Fruit fly (Drosophila melanogaster) whole organism, embryonic: ENCODE results near the gene syd.

Experiments used
- CG10543 ChIP-seq: fragments of 200-800 bp; sonication (Bioruptor generic); optimal IDR thresholded peaks from 3 replicates; lab custom pipeline; 2017; ENCODE audit warnings: missing biosample characterization, mild to moderate bottlenecking, missing genetic modification characterization, moderate library complexity
- CG12071 ChIP-seq: fragments of 200-800 bp; sonication (Bioruptor generic); optimal IDR thresholded peaks from 3 replicates; lab custom pipeline; 2018; ENCODE audit warnings: missing biosample characterization, mild to moderate bottlenecking, missing genetic modification characterization
- CG12104 ChIP-seq: fragments of 200-800 bp; sonication (Bioruptor generic); optimal IDR thresholded peaks from 3 replicates; lab custom pipeline; 2016; ENCODE audit warnings: missing biosample characterization, missing genetic modification characterization
- CG12219 ChIP-seq: fragments of 200-800 bp; sonication (Bioruptor generic); optimal IDR thresholded peaks from 3 replicates; lab custom pipeline; 2018; ENCODE audit warnings: missing biosample characterization, mild to moderate bottlenecking, missing genetic modification characterization
- CG12659 ChIP-seq: fragments of 200-800 bp; sonication (Bioruptor generic); optimal IDR thresholded peaks from 3 replicates; lab custom pipeline; 2017; ENCODE audit warnings: mild to moderate bottlenecking, missing biosample characterization, missing genetic modification reagents, missing genetic modification characterization
- CG14014 ChIP-seq: fragments of 200-800 bp; sonication (Bioruptor generic); IDR thresholded peaks from 2 replicates; pipeline ENCODE4 v1.3.6; 2022; ENCODE audit warnings: missing biosample characterization, missing genetic modification characterization
- CG14441 ChIP-seq: fragments of 200-800 bp; sonication (Bioruptor generic); IDR thresholded peaks from 2 replicates; pipeline ENCODE4 v1.3.6; 2022; ENCODE audit warnings: missing biosample characterization, missing genetic modification characterization
- CG15479 ChIP-seq: fragments of 200-800 bp; sonication (Bioruptor generic); optimal IDR thresholded peaks from 3 replicates; lab custom pipeline; 2019; ENCODE audit warnings: missing biosample characterization, mild to moderate bottlenecking, missing genetic modification characterization, moderate library complexity
- CG17359 ChIP-seq: fragments of 200-800 bp; sonication (Bioruptor generic); optimal IDR thresholded peaks from 3 replicates; lab custom pipeline; 2018; ENCODE audit warnings: missing biosample characterization, mild to moderate bottlenecking, missing genetic modification characterization, moderate library complexity
- CG17568 ChIP-seq: fragments of 200-800 bp; sonication (Bioruptor generic); optimal IDR thresholded peaks from 2 replicates; lab custom pipeline; 2018; ENCODE audit warnings: missing biosample characterization, mild to moderate bottlenecking, missing genetic modification characterization, moderate library complexity
- CG18599 ChIP-seq: fragments of 200-800 bp; sonication (Bioruptor generic); optimal IDR thresholded peaks from 3 replicates; lab custom pipeline; 2017; ENCODE audit warnings: missing biosample characterization, missing genetic modification characterization, mild to moderate bottlenecking, moderate library complexity, missing genetic modification reagents
- CG2129 ChIP-seq: fragments of 200-800 bp; sonication (Bioruptor generic); IDR thresholded peaks from 2 replicates; pipeline ENCODE4 v1.3.6; 2022; ENCODE audit warnings: missing biosample characterization, missing genetic modification characterization; ENCODE audit not compliant: partially characterized antibody
- CG2678 ChIP-seq: fragments of 200-800 bp; sonication (Bioruptor generic); optimal IDR thresholded peaks from 3 replicates; lab custom pipeline; 2019; ENCODE audit warnings: missing biosample characterization, mild to moderate bottlenecking, missing genetic modification characterization, moderate library complexity
- CG2712 ChIP-seq: fragments of 200-800 bp; optimal IDR thresholded peaks from 3 replicates; lab custom pipeline; 2019; ENCODE audit warnings: missing biosample characterization, mild to moderate bottlenecking, missing genetic modification characterization, moderate library complexity
- CG34376 ChIP-seq: fragments of 200-800 bp; sonication (Bioruptor generic); optimal IDR thresholded peaks from 2 replicates; lab custom pipeline; 2018; ENCODE audit warnings: missing biosample characterization, mild to moderate bottlenecking, missing genetic modification characterization
- CG42726 ChIP-seq: fragments of 200-800 bp; sonication (Bioruptor generic); IDR thresholded peaks from 2 replicates; pipeline ENCODE4 v1.3.6; 2022; ENCODE audit warnings: missing biosample characterization, missing genetic modification characterization; ENCODE audit not compliant: partially characterized antibody
- CG4282 ChIP-seq: fragments of 200-800 bp; sonication (Bioruptor generic); optimal IDR thresholded peaks from 2 replicates; lab custom pipeline; 2016; ENCODE audit warnings: missing biosample characterization, missing genetic modification characterization
- CG7372 ChIP-seq: fragments of 200-800 bp; sonication (Bioruptor generic); IDR thresholded peaks from 2 replicates; pipeline ENCODE4 v1.3.6; 2022; ENCODE audit warnings: missing biosample characterization, missing genetic modification characterization
- CG8924 ChIP-seq: fragments of 200-800 bp; optimal IDR thresholded peaks from 3 replicates; lab custom pipeline; 2019; ENCODE audit warnings: missing biosample characterization, mild to moderate bottlenecking, missing genetic modification characterization, moderate library complexity
- CoRest ChIP-seq: fragments of 200-800 bp; sonication (Bioruptor generic); optimal IDR thresholded peaks from 3 replicates; lab custom pipeline; 2018; ENCODE audit warnings: missing biosample characterization, mild to moderate bottlenecking, missing genetic modification characterization, moderate library complexity
- Deaf1 ChIP-seq: fragments of 200-800 bp; optimal IDR thresholded peaks from 3 replicates; lab custom pipeline; 2019; ENCODE audit warnings: missing biosample characterization, mild to moderate bottlenecking, missing genetic modification characterization, moderate library complexity
- E2f2 ChIP-seq: fragments of 200-800 bp; sonication (Bioruptor generic); IDR thresholded peaks from 2 replicates; pipeline ENCODE4 v1.3.6; 2022; ENCODE audit warnings: missing biosample characterization, missing genetic modification characterization
- H2.0 ChIP-seq: fragments of 200-800 bp; sonication (Bioruptor generic); IDR thresholded peaks from 2 replicates; pipeline ENCODE4 v1.3.6; 2022; ENCODE audit warnings: missing biosample characterization, missing genetic modification characterization
- Hey ChIP-seq: fragments of 200-800 bp; sonication (Bioruptor generic); optimal IDR thresholded peaks from 3 replicates; lab custom pipeline; 2018; ENCODE audit warnings: missing biosample characterization, mild to moderate bottlenecking, missing genetic modification characterization
- HmgZ ChIP-seq: fragments of 200-800 bp; sonication (Bioruptor generic); optimal IDR thresholded peaks from 2 replicates; lab custom pipeline; 2018; ENCODE audit warnings: missing biosample characterization, mild to moderate bottlenecking, missing genetic modification characterization
- Hr39 ChIP-seq: fragments of >200 bp; optimal IDR thresholded peaks from 2 replicates; lab custom pipeline; 2017
- Med ChIP-seq: fragments of 200-800 bp; sonication (Bioruptor generic); peaks from one replicate; lab custom pipeline; 2016; ENCODE audit warnings: missing biosample characterization, missing genetic modification characterization, mild to moderate bottlenecking, inconsistent platforms, moderate library complexity
- NK7.1 ChIP-seq: fragments of 200-800 bp; sonication (Bioruptor generic); optimal IDR thresholded peaks from 3 replicates; lab custom pipeline; 2016; ENCODE audit warnings: missing biosample characterization, missing genetic modification characterization
- Nf-YA ChIP-seq: fragments of 200-800 bp; sonication (Bioruptor generic); IDR thresholded peaks from 2 replicates; pipeline ENCODE4 v1.3.6; 2022; ENCODE audit warnings: missing biosample characterization, missing genetic modification characterization
- Nf-YB ChIP-seq: fragments of 200-800 bp; sonication (Bioruptor generic); optimal IDR thresholded peaks from 3 replicates; lab custom pipeline; 2019; ENCODE audit warnings: missing biosample characterization, mild to moderate bottlenecking, missing genetic modification characterization, moderate library complexity
- Pdp1 ChIP-seq, 2 experiments: fragments of 200-800 bp; sonication (Bioruptor generic); optimal IDR thresholded peaks; 3 replicates each; lab custom pipeline; 2016; ENCODE audit warnings: missing biosample characterization in 2 of 2, missing genetic modification characterization in 2 of 2, mild to moderate bottlenecking in 1 of 2, moderate library complexity in 1 of 2
- Sry-δ ChIP-seq: fragments of 200-800 bp; sonication (Bioruptor generic); optimal IDR thresholded peaks from 2 replicates; lab custom pipeline; 2016; ENCODE audit warnings: missing biosample characterization, missing genetic modification characterization
- Xrp1 ChIP-seq: fragments of 200-800 bp; sonication (Bioruptor generic); IDR thresholded peaks from 2 replicates; pipeline ENCODE4 v1.3.6; 2022; ENCODE audit warnings: missing biosample characterization, missing genetic modification characterization
- abd-A ChIP-seq: fragments of 200-800 bp; sonication (Bioruptor generic); optimal IDR thresholded peaks from 3 replicates; lab custom pipeline; 2019; ENCODE audit warnings: missing biosample characterization, mild to moderate bottlenecking, missing genetic modification characterization, moderate library complexity
- cato ChIP-seq: fragments of 200-800 bp; sonication (Bioruptor generic); optimal IDR thresholded peaks from 2 replicates; lab custom pipeline; 2016; ENCODE audit warnings: missing biosample characterization, missing genetic modification characterization, borderline replicate concordance
- cg ChIP-seq: fragments of 200-800 bp; sonication (Bioruptor generic); optimal IDR thresholded peaks from 3 replicates; lab custom pipeline; 2019; ENCODE audit warnings: missing biosample characterization, mild to moderate bottlenecking, missing genetic modification characterization, moderate library complexity
- eve ChIP-seq, 2 experiments: fragments of >200 bp; optimal IDR thresholded peaks; 2 replicates each; lab custom pipeline; 2017; ENCODE audit warnings: missing biosample characterization in 2 of 2, missing genetic modification characterization in 2 of 2
- exex ChIP-seq: fragments of 200-800 bp; sonication (Bioruptor generic); optimal IDR thresholded peaks from 4 replicates; lab custom pipeline; 2018; ENCODE audit warnings: missing biosample characterization, mild to moderate bottlenecking, missing genetic modification characterization, moderate library complexity
- grn ChIP-seq: fragments of 200-800 bp; sonication (Bioruptor generic); optimal IDR thresholded peaks from 3 replicates; lab custom pipeline; 2017; ENCODE audit warnings: missing biosample characterization, missing genetic modification characterization
- mirr ChIP-seq: fragments of 200-800 bp; sonication (Bioruptor generic); optimal IDR thresholded peaks from 3 replicates; lab custom pipeline; 2018; ENCODE audit warnings: missing biosample characterization, mild to moderate bottlenecking, missing genetic modification characterization
- nerfin-2 ChIP-seq: fragments of 200-800 bp; sonication (Bioruptor generic); IDR thresholded peaks from 2 replicates; pipeline ENCODE4 v1.3.6; 2022; ENCODE audit warnings: missing biosample characterization, missing genetic modification characterization; ENCODE audit not compliant: partially characterized antibody
- phol ChIP-seq: fragments of 200-800 bp; sonication (Bioruptor generic); optimal IDR thresholded peaks from 3 replicates; lab custom pipeline; 2018; ENCODE audit warnings: missing biosample characterization, mild to moderate bottlenecking, missing genetic modification characterization, moderate library complexity
- prd ChIP-seq, 3 experiments: fragments of >200 bp in 2 of 3; fragments of 200-800 bp in 1 of 3; sonication (Bioruptor generic) in 1 of 3; optimal IDR thresholded peaks in 2 of 3; IDR thresholded peaks in 1 of 3; 2 replicates in 2 of 3; 3 replicates in 1 of 3; pipeline versions ENCODE4 v1.3.6 to Lab custom; 2017 to 2022; ENCODE audit warnings: missing biosample characterization in 1 of 3, missing genetic modification characterization in 1 of 3
- sens ChIP-seq: fragments of 200-800 bp; sonication (Bioruptor generic); peaks from one replicate; lab custom pipeline; 2016; ENCODE audit warnings: missing biosample characterization, missing genetic modification characterization
- sna ChIP-seq: fragments of 200-800 bp; sonication (Bioruptor generic); IDR thresholded peaks from 2 replicates; pipeline ENCODE4 v1.3.6; 2022; ENCODE audit warnings: missing biosample characterization, missing genetic modification characterization; ENCODE audit not compliant: partially characterized antibody
- sug ChIP-seq: fragments of 200-800 bp; optimal IDR thresholded peaks from 2 replicates; lab custom pipeline; 2019; ENCODE audit warnings: missing biosample characterization, mild to moderate bottlenecking, missing genetic modification characterization, moderate library complexity
- unpg ChIP-seq: fragments of 200-800 bp; sonication (Bioruptor generic); optimal IDR thresholded peaks from 3 replicates; lab custom pipeline; 2018; ENCODE audit warnings: missing biosample characterization, mild to moderate bottlenecking, missing genetic modification characterization, moderate library complexity
- zen ChIP-seq: fragments of 200-800 bp; sonication (Bioruptor generic); optimal IDR thresholded peaks from 3 replicates; lab custom pipeline; 2018; ENCODE audit warnings: missing biosample characterization, mild to moderate bottlenecking, missing genetic modification characterization, moderate library complexity

Gene syd

DNA sequence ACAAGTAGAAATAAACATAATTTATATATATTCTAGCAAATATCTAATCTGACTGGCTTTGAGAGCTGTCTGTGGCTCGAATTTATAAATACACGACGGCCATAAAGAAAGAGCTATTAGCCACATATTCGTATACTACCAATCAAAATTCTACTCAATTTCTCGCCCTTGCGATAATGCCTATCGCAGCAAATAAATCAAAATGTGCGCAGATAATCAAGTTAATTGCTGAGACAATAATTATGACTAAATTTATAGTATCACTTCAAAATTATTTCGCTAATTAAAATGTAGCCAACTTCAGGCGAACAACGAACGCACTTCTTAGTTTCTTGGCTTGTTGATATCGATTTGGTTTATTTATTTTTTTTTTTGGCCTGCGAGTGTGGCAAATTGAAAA, 15.9 kb upstream of the syd start (continued):
- TF ChIP-seq E2f2 (GFP tag; lab: Robert Waterston, UW) = no peak
- TF ChIP-seq Hr39 = no peak
- no peak for TF ChIP-seq Nf-YA (GFP tag; lab: Robert Waterston, UW)
- TF ChIP-seq CG12659 = no peak
- TF ChIP-seq CG12104 (GFP tag; lab: Kevin White, UChicago) = no peak
- TF ChIP-seq NK7.1 = no peak
- no peak for TF ChIP-seq prd (optimal IDR thresholded peaks at IDR 0.05; lab: Kevin White, UChicago)
- TF ChIP-seq prd (GFP tag; IDR thresholded peaks at IDR 0.05; lab: Robert Waterston, UW) = no peak
- TF ChIP-seq grn = peak; percentile 89
- TF ChIP-seq CG34376 = peak; percentile 90
- no peak for TF ChIP-seq unpg
- no peak for TF ChIP-seq H2.0
- peak; percentile 10 for TF ChIP-seq CG2678 (tag; lab: Kevin White, UChicago)
- TF ChIP-seq eve (GFP tag; optimal IDR thresholded peaks at IDR 0.05; lab: Kevin White, UChicago) = no peak
- TF ChIP-seq CG17568 (GFP tag; lab: Kevin White, UChicago) = peak; percentile 10
- no peak for TF ChIP-seq CG14014 (GFP tag; lab: Robert Waterston, UW)
- no peak for TF ChIP-seq CG2129 (GFP tag; lab: Robert Waterston, UW)
- TF ChIP-seq CG10543 (GFP tag; lab: Kevin White, UChicago) = peak; percentile 10
- TF ChIP-seq CG8924 = no peak
- no peak for TF ChIP-seq nerfin-2 (GFP tag; lab: Robert Waterston, UW)
- peak; percentile 56 for TF ChIP-seq sug
- TF ChIP-seq CG2712 (tag; lab: Kevin White, UChicago) = no peak
- no peak for TF ChIP-seq CG4282 (GFP tag; lab: Kevin White, UChicago)

DNA sequence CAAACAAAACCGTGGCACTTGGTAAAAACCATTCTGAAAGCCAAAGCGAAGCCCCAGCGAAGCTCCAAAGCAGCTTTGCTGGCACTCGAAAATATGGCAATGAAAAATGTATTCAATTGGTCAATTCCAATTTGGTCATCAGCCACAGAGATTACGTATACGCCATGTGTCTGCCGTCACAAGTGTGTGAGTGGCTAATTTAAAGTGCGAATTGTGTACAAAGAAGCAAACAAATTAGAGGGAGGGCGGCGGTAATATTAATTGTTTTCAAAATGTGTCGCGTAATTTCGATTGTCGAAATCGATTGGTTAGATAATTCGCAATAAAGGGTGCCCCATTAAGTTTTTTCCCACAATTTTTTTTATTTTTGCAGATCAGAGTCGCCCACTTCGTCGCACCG, 13.9 kb upstream of the syd start:
- TF ChIP-seq Sry-δ (GFP tag; lab: Kevin White, UChicago) (no peak), Med (GFP tag; lab: Kevin White, UChicago) (peak; percentile 17), CG7372 (peak; percentile 51; the same call in 1 of the 2 replicates), Xrp1 (GFP tag; lab: Robert Waterston, UW) (no peak), exex (tag; lab: Kevin White, UChicago) (peak; percentile 85)

DNA sequence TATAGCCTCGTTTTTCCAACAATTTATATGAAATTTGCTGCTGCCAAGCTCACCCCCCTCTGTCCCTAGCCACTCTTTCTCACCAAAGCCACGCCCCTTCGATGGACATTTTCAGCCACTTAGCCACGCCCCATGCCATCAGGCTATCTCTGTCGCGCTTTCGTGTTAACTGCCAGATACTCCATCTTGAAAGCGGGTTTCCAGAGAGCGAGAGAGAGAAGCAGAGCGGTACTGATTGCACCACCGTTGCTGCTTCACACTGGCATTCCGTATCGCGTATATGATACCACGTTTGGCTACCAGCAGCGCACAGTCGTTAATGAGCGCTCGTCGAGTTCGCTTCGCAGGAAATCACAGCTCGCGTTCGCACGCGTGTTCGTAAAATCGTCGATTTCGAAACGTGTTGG, 12.0 kb upstream of the syd start, which contains the start of gene exex:
Gene exex, plus strand, starts transcription at position 307 of the 407 bp plus-strand sequence.
- TF ChIP-seq CoRest (peak; percentile 25), zen (tag; lab: Kevin White, UChicago) (peak; percentile 88), CG15479 (GFP tag; lab: Kevin White, UChicago) (peak; percentile 15), CG12219 (no peak), CG17359 (tag; lab: Kevin White, UChicago) (no peak), Deaf1 (tag; lab: Kevin White, UChicago) (peak; percentile 69), sna (GFP tag; lab: Robert Waterston, UW) (peak; percentile 44; the same call in 1 of the 2 replicates), mirr (peak; percentile 74), CG12071 (GFP tag; lab: Kevin White, UChicago) (peak; percentile 10), CG42726 (GFP tag; lab: Robert Waterston, UW) (peak; percentile 21; the same call in 1 of the 2 replicates), CG14441 (no peak), cg (GFP tag; lab: Kevin White, UChicago) (peak; percentile 27), cato (GFP tag; lab: Kevin White, UChicago) (no peak), sug (peak; percentile 56), Hey (peak; percentile 4), CG18599 (peak; percentile 32), phol (tag; lab: Kevin White, UChicago) (peak; percentile 83), sens (peak; percentile 78), Nf-YB (GFP tag; lab: Kevin White, UChicago) (peak; percentile 94), abd-A (peak; percentile 60), CG2712 (tag; lab: Kevin White, UChicago) (peak; percentile 14), Pdp1 (GFP tag; optimal IDR thresholded peaks at IDR 0.05; lab: Kevin White, UChicago) (peak in 1 of 2 experiments; percentile 68), HmgZ (tag; lab: Kevin White, UChicago) (peak; percentile 48)
